Fruit fly (Drosophila melanogaster) S2 (cell line): Measurements from ENCODE around the gene CG14324.

Experiments used
- CG8478 ChIP-seq: fragments of >200 bp; optimal IDR thresholded peaks from 2 replicates; lab custom pipeline; 2018
- CTCF ChIP-seq, 2 experiments: fragments of >200 bp; optimal IDR thresholded peaks; 2 replicates each; lab custom pipeline; 2018

- no peak for TF ChIP-seq CTCF (optimal IDR thresholded peaks at IDR 0.05; lab: Kevin White, UChicago)
- TF ChIP-seq CG8478, result no peak
These were observed 48.7 kb upstream of the CG14324 start, which contains the start of gene CG45045 for dm6 chr3R:17667279-17667678.
